Fruit fly (Drosophila melanogaster): Measurements from ENCODE around the gene Mst84Da.

DNA sequence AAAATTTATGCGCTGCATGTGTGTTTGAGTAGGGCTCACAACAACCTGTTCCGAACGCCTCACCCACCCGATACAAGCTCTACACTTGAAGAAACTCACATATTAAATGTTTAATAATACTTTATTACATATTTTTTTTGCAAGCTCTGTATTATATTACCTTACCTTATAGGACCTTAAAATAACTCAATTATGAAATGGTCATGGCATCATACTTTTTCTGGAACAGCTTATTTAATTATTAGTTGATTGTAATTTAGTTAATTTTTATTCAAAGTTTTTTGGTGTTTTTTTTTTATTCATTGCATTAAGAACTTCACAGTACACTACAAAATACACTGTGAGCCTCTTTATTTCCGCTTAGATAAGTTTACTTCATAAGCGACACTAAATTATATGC, 29.2 kb upstream of the Mst84Da start:
- TF ChIP-seq psq (optimal IDR thresholded peaks at IDR 0.05) (no peak), Dll (optimal IDR thresholded peaks at IDR 0.05) (no peak), CG8478 (optimal IDR thresholded peaks at IDR 0.05) (no peak), usp (GFP tag; optimal IDR thresholded peaks at IDR 0.05) (no peak)

All from whole organism.